Fruit fly (Drosophila melanogaster) whole organism, embryonic: ENCODE data around the gene CG7656.

ENCODE experiments used
- Asciz ChIP-seq: fragments of 200-800 bp; sonication (Bioruptor generic); optimal IDR thresholded peaks from 2 replicates; lab custom pipeline; 2017; ENCODE audit warnings: missing biosample characterization, mild to moderate bottlenecking, missing genetic modification characterization, missing genetic modification reagents
- C15 ChIP-seq: fragments of 200-800 bp; sonication (Bioruptor generic); IDR thresholded peaks from 3 replicates; pipeline ENCODE4 v1.3.6; 2022; ENCODE audit warnings: missing biosample characterization, missing genetic modification characterization
- CG12236 ChIP-seq: fragments of 200-800 bp; sonication (Bioruptor generic); optimal IDR thresholded peaks from 2 replicates; lab custom pipeline; 2016; ENCODE audit warnings: missing biosample characterization, missing genetic modification characterization
- CG1233 ChIP-seq: fragments of 200-800 bp; sonication (Bioruptor generic); optimal IDR thresholded peaks from 4 replicates; lab custom pipeline; 2018; ENCODE audit warnings: missing biosample characterization, mild to moderate bottlenecking, missing genetic modification characterization
- CG14050 ChIP-seq: fragments of 200-800 bp; sonication (Bioruptor generic); IDR thresholded peaks from 3 replicates; pipeline ENCODE4 v1.3.6; 2022; ENCODE audit warnings: missing biosample characterization, missing genetic modification characterization
- CG14860 ChIP-seq: fragments of 200-800 bp; sonication (Bioruptor generic); IDR thresholded peaks from 3 replicates; pipeline ENCODE4 v1.3.6; 2022; ENCODE audit warnings: missing biosample characterization, missing genetic modification characterization; ENCODE audit not compliant: partially characterized antibody
- CG17186 ChIP-seq: fragments of 200-800 bp; sonication (Bioruptor generic); optimal IDR thresholded peaks from 3 replicates; lab custom pipeline; 2017; ENCODE audit warnings: missing biosample characterization, missing genetic modification reagents, missing genetic modification characterization
- CG18476 ChIP-seq: fragments of 200-800 bp; sonication (Bioruptor generic); optimal IDR thresholded peaks from 2 replicates; lab custom pipeline; 2016; ENCODE audit warnings: missing biosample characterization, mild to moderate bottlenecking, missing genetic modification characterization
- CG2129 ChIP-seq: fragments of 200-800 bp; sonication (Bioruptor generic); IDR thresholded peaks from 2 replicates; pipeline ENCODE4 v1.3.6; 2022; ENCODE audit warnings: missing biosample characterization, missing genetic modification characterization; ENCODE audit not compliant: partially characterized antibody
- CG30020 ChIP-seq: fragments of 200-800 bp; optimal IDR thresholded peaks from 2 replicates; lab custom pipeline; 2019; ENCODE audit warnings: missing biosample characterization, mild to moderate bottlenecking, missing genetic modification characterization, moderate library complexity
- CG4404 ChIP-seq: fragments of 200-800 bp; sonication (Bioruptor generic); IDR thresholded peaks from 2 replicates; pipeline ENCODE4 v1.3.6; 2022; ENCODE audit warnings: missing biosample characterization, missing genetic modification characterization
- CG4707 ChIP-seq: fragments of 200-800 bp; sonication (Bioruptor generic); optimal IDR thresholded peaks from 2 replicates; lab custom pipeline; 2018; ENCODE audit warnings: missing biosample characterization, mild to moderate bottlenecking, missing genetic modification characterization, moderate library complexity
- CG7556 ChIP-seq: fragments of 200-800 bp; sonication (Bioruptor generic); optimal IDR thresholded peaks from 2 replicates; lab custom pipeline; 2017; ENCODE audit warnings: missing biosample characterization, mild to moderate bottlenecking, missing genetic modification characterization
- CG8089 ChIP-seq: fragments of 200-800 bp; sonication (Bioruptor generic); optimal IDR thresholded peaks from 3 replicates; lab custom pipeline; 2016; ENCODE audit warnings: missing biosample characterization, missing genetic modification characterization
- CG8924 ChIP-seq: fragments of 200-800 bp; optimal IDR thresholded peaks from 3 replicates; lab custom pipeline; 2019; ENCODE audit warnings: missing biosample characterization, mild to moderate bottlenecking, missing genetic modification characterization, moderate library complexity
- CG8944 ChIP-seq: fragments of 200-800 bp; sonication (Bioruptor generic); optimal IDR thresholded peaks from 3 replicates; lab custom pipeline; 2016; ENCODE audit warnings: missing biosample characterization, missing genetic modification characterization
- CG9215 ChIP-seq: fragments of 200-800 bp; sonication (Bioruptor generic); IDR thresholded peaks from 2 replicates; pipeline ENCODE4 v1.3.6; 2022; ENCODE audit warnings: missing biosample characterization, missing genetic modification characterization
- CrebB ChIP-seq: fragments of 200-800 bp; sonication (Bioruptor generic); optimal IDR thresholded peaks from 3 replicates; lab custom pipeline; 2018; ENCODE audit warnings: missing biosample characterization, mild to moderate bottlenecking, missing genetic modification characterization
- Dbx ChIP-seq: fragments of 200-800 bp; sonication (Bioruptor generic); IDR thresholded peaks from 3 replicates; pipeline ENCODE4 v1.3.6; 2022; ENCODE audit warnings: missing biosample characterization, missing genetic modification characterization
- Fer3 ChIP-seq: fragments of 200-800 bp; sonication (Bioruptor generic); optimal IDR thresholded peaks from 2 replicates; lab custom pipeline; 2018; ENCODE audit warnings: missing biosample characterization, mild to moderate bottlenecking, missing genetic modification characterization, moderate library complexity
- H15 ChIP-seq: fragments of 200-800 bp; sonication (Bioruptor generic); IDR thresholded peaks from 3 replicates; pipeline ENCODE4 v1.3.6; 2022; ENCODE audit warnings: missing biosample characterization, missing genetic modification characterization
- H2.0 ChIP-seq: fragments of 200-800 bp; sonication (Bioruptor generic); IDR thresholded peaks from 2 replicates; pipeline ENCODE4 v1.3.6; 2022; ENCODE audit warnings: missing biosample characterization, missing genetic modification characterization
- Jarid2 ChIP-seq: fragments of 200-800 bp; sonication (Bioruptor generic); optimal IDR thresholded peaks from 3 replicates; lab custom pipeline; 2017; ENCODE audit warnings: mild to moderate bottlenecking, missing biosample characterization, missing genetic modification reagents, missing genetic modification characterization
- Oaz ChIP-seq: fragments of 200-800 bp; sonication (Bioruptor generic); IDR thresholded peaks from 2 replicates; pipeline ENCODE4 v1.3.6; 2022; ENCODE audit warnings: missing biosample characterization, missing genetic modification characterization
- TFAM ChIP-seq: fragments of 200-800 bp; sonication (Bioruptor generic); optimal IDR thresholded peaks from 2 replicates; lab custom pipeline; 2017; ENCODE audit warnings: missing biosample characterization, missing genetic modification characterization, inconsistent platforms
- Xrp1 ChIP-seq: fragments of 200-800 bp; sonication (Bioruptor generic); IDR thresholded peaks from 2 replicates; pipeline ENCODE4 v1.3.6; 2022; ENCODE audit warnings: missing biosample characterization, missing genetic modification characterization
- ato ChIP-seq: fragments of 200-800 bp; sonication (Bioruptor generic); IDR thresholded peaks from 2 replicates; pipeline ENCODE4 v1.3.6; 2022; ENCODE audit warnings: missing biosample characterization, missing genetic modification characterization; ENCODE audit not compliant: partially characterized antibody
- bbx ChIP-seq: fragments of 200-800 bp; sonication (Bioruptor generic); IDR thresholded peaks from 2 replicates; pipeline ENCODE4 v1.3.6; 2022; ENCODE audit warnings: missing biosample characterization, missing genetic modification characterization; ENCODE audit not compliant: partially characterized antibody
- bcd ChIP-seq: fragments of 200-800 bp; sonication (Bioruptor generic); optimal IDR thresholded peaks from 2 replicates; lab custom pipeline; 2017; ENCODE audit warnings: missing biosample characterization, mild to moderate bottlenecking, missing genetic modification characterization
- bigmax ChIP-seq: fragments of 200-800 bp; sonication (Bioruptor generic); optimal IDR thresholded peaks from 2 replicates; lab custom pipeline; 2018; ENCODE audit warnings: missing biosample characterization, mild to moderate bottlenecking, missing genetic modification characterization
- cad ChIP-seq: fragments of >200 bp; optimal IDR thresholded peaks from 2 replicates; lab custom pipeline; 2017; ENCODE audit warnings: missing biosample characterization, missing genetic modification characterization
- chinmo ChIP-seq: fragments of 200-800 bp; sonication (Bioruptor generic); IDR thresholded peaks from 4 replicates; pipeline ENCODE4 v1.3.6; 2022; ENCODE audit warnings: missing biosample characterization, missing genetic modification characterization; ENCODE audit not compliant: partially characterized antibody
- dm ChIP-seq: fragments of 200-800 bp; sonication (Bioruptor generic); optimal IDR thresholded peaks from 3 replicates; lab custom pipeline; 2016; ENCODE audit warnings: missing biosample characterization, missing genetic modification characterization
- dmrt11E ChIP-seq: fragments of 200-800 bp; sonication (Bioruptor generic); optimal IDR thresholded peaks from 3 replicates; lab custom pipeline; 2018; ENCODE audit warnings: missing biosample characterization, mild to moderate bottlenecking, missing genetic modification characterization, moderate library complexity
- en ChIP-seq: fragments of 200-800 bp; sonication (Bioruptor generic); optimal IDR thresholded peaks from 2 replicates; lab custom pipeline; 2016; ENCODE audit warnings: missing biosample characterization, missing genetic modification characterization
- fd3F ChIP-seq: fragments of 200-800 bp; sonication (Bioruptor generic); optimal IDR thresholded peaks from 2 replicates; lab custom pipeline; 2018; ENCODE audit warnings: missing biosample characterization, mild to moderate bottlenecking, missing genetic modification characterization, moderate library complexity
- gt ChIP-seq: fragments of 200-800 bp; sonication (Bioruptor generic); IDR thresholded peaks from 2 replicates; pipeline ENCODE4 v1.3.6; 2022; ENCODE audit warnings: missing biosample characterization, missing genetic modification characterization
- jigr1 ChIP-seq: fragments of 200-800 bp; sonication (Bioruptor generic); IDR thresholded peaks from 3 replicates; pipeline ENCODE4 v1.3.6; 2022; ENCODE audit warnings: missing biosample characterization, missing genetic modification characterization
- kay ChIP-seq: fragments of 200-800 bp; sonication (Bioruptor generic); optimal IDR thresholded peaks from 2 replicates; lab custom pipeline; 2016; ENCODE audit warnings: missing biosample characterization, missing genetic modification characterization
- lilli ChIP-seq: fragments of 200-800 bp; sonication (Bioruptor generic); optimal IDR thresholded peaks from 3 replicates; lab custom pipeline; 2016; ENCODE audit warnings: missing biosample characterization, missing genetic modification characterization
- lola ChIP-seq, 3 experiments: fragments of >200 bp in 2 of 3; fragments of 200-800 bp in 1 of 3; sonication (Bioruptor generic) in 1 of 3; optimal IDR thresholded peaks; 2 replicates each; lab custom pipeline; 2017 to 2019; ENCODE audit warnings: missing biosample characterization in 3 of 3, missing genetic modification characterization in 3 of 3, mild to moderate bottlenecking in 1 of 3, moderate library complexity in 1 of 3
- oc ChIP-seq: fragments of 200-800 bp; sonication (Bioruptor generic); optimal IDR thresholded peaks from 2 replicates; lab custom pipeline; 2018; ENCODE audit warnings: missing biosample characterization, mild to moderate bottlenecking, missing genetic modification characterization, moderate library complexity
- row ChIP-seq: fragments of 200-800 bp; sonication (Bioruptor generic); IDR thresholded peaks from 3 replicates; pipeline ENCODE4 v1.3.6; 2022; ENCODE audit warnings: missing biosample characterization, missing genetic modification characterization
- sd ChIP-seq: fragments of 200-800 bp; sonication (Bioruptor generic); optimal IDR thresholded peaks from 3 replicates; lab custom pipeline; 2018; ENCODE audit warnings: missing biosample characterization, mild to moderate bottlenecking, missing genetic modification characterization, moderate library complexity
- slou ChIP-seq: fragments of 200-800 bp; sonication (Bioruptor generic); optimal IDR thresholded peaks from 3 replicates; lab custom pipeline; 2016; ENCODE audit warnings: missing biosample characterization, missing genetic modification characterization
- sug ChIP-seq: fragments of 200-800 bp; optimal IDR thresholded peaks from 2 replicates; lab custom pipeline; 2019; ENCODE audit warnings: missing biosample characterization, mild to moderate bottlenecking, missing genetic modification characterization, moderate library complexity
- ttk ChIP-seq: fragments of 200-800 bp; sonication (Bioruptor generic); IDR thresholded peaks from 2 replicates; pipeline ENCODE4 v2.1.2; 2022; ENCODE audit warnings: missing biosample characterization, missing genetic modification characterization
- unc-4 ChIP-seq: fragments of 200-800 bp; sonication (Bioruptor generic); IDR thresholded peaks from 2 replicates; pipeline ENCODE4 v1.3.6; 2022; ENCODE audit warnings: missing biosample characterization, missing genetic modification characterization; ENCODE audit not compliant: partially characterized antibody

The CG7656 gene

DNA sequence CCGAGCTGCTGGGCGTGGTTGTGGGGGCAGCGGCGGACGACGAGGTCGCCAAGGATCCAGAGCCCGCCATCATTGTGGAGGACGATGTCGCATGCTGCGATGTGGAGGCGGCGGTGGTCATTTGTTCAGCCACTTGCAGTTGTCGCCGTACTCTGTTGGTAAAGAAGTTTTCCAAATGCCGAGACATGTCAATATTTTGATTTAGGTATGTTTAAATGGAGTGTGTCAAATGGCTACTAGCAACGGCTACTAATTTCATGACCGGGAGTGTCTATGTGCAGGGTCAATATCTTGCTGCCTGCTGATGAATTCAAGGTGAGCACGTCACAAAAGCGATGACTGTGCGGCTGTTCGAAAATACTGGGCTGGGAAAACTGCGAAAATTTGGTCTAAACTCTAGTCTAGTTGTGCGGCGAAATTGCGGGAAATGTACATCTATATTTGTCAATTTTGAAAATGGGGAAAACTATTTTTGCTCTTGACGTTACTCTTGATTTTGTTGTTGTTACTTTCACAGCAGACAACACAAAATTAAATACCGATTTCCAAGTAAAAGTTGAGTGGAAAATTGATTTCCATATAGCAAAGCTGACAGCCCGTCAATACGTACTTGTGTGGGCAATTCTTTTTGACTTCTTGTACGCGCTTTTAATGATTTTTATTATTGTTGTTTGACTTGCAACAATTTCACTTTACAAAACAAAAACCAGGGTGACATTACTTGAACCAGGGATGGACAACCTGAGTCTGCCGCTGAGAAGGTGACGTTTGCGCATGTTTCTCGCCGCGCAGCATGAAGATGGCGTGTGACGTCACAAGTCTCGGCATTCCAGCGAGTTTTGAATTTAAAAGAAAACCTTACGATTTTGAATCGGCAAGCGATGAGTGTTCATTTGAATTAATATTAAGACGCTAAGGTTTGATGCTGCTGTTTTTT lies at the start of gene CG7656 (continued):
- TF ChIP-seq gt (GFP tag; lab: Robert Waterston, UW) (no peak; the same call in 1 of the 2 replicates), bigmax (no peak), bbx (GFP tag; lab: Robert Waterston, UW) (no peak), sug (no peak), ttk (GFP tag; lab: Robert Waterston, UW) (peak; percentile 42; the same call in 1 of the 2 replicates), row (GFP tag; lab: Robert Waterston, UW) (peak; percentile 96), CG9215 (GFP tag; lab: Robert Waterston, UW) (peak; percentile 52), Oaz (GFP tag; lab: Robert Waterston, UW) (no peak), CG4707 (GFP tag; lab: Kevin White, UChicago) (peak; percentile 52), CG4404 (GFP tag; lab: Robert Waterston, UW) (peak; percentile 15; the same call in 1 of the 2 replicates), CG1233 (no peak), CrebB (tag; lab: Kevin White, UChicago) (peak; percentile 9), Xrp1 (peak; percentile 61; the same call in 1 of the 2 replicates), dm (peak; percentile 78), bcd (GFP tag; lab: Kevin White, UChicago) (peak; percentile 32), CG2129 (GFP tag; lab: Robert Waterston, UW) (no peak), en (GFP tag; lab: Kevin White, UChicago) (peak; percentile 25), CG14050 (GFP tag; lab: Robert Waterston, UW) (peak; percentile 25; the same call in 2 of the 3 replicates), Fer3 (tag; lab: Kevin White, UChicago) (peak; percentile 37), H15 (GFP tag; lab: Robert Waterston, UW) (peak; percentile 31; the same call in 1 of the 3 replicates), unc-4 (no peak), CG17186 (peak; percentile 86), Dbx (peak; percentile 64; the same call in 2 of the 3 replicates), CG8924 (peak; percentile 55), lilli (peak; percentile 86), TFAM (no peak), dmrt11E (no peak), CG8089 (peak; percentile 59), chinmo (GFP tag; lab: Robert Waterston, UW) (0 out of 4 replicates have a peak, but pooled peaks have one; percentile 72), lola (GFP tag; optimal IDR thresholded peaks at IDR 0.05; lab: Kevin White, UChicago) (no peak), ato (GFP tag; lab: Robert Waterston, UW) (no peak), CG8944 (GFP tag; lab: Kevin White, UChicago) (peak; percentile 79), CG12236 (GFP tag; lab: Kevin White, UChicago) (peak; percentile 37), sd (tag; lab: Kevin White, UChicago) (peak; percentile 99), jigr1 (GFP tag; lab: Robert Waterston, UW) (no peak), Asciz (no peak), CG18476 (GFP tag; lab: Kevin White, UChicago) (no peak), kay (GFP tag; lab: Kevin White, UChicago) (peak; percentile 74), CG14860 (no peak), slou (GFP tag; lab: Kevin White, UChicago) (peak; percentile 19), Jarid2 (GFP tag; lab: Kevin White, UChicago) (no peak), oc (tag; lab: Kevin White, UChicago) (no peak), fd3F (no peak), CG30020 (tag; lab: Kevin White, UChicago) (no peak), CG7556 (GFP tag; lab: Kevin White, UChicago) (no peak), H2.0 (peak; percentile 61), cad (GFP tag; lab: Kevin White, UChicago) (no peak), C15 (GFP tag; lab: Robert Waterston, UW) (no peak)
